Fruit fly (Drosophila melanogaster) whole organism, embryonic: ENCODE data around the gene Mal-B2.

Experiments used
- B-H2 ChIP-seq: fragments of 200-800 bp; sonication (Bioruptor generic); optimal IDR thresholded peaks from 2 replicates; lab custom pipeline; 2018; ENCODE audit warnings: missing biosample characterization, mild to moderate bottlenecking, missing genetic modification characterization
- BtbVII ChIP-seq: fragments of 200-800 bp; sonication (Bioruptor generic); optimal IDR thresholded peaks from 3 replicates; lab custom pipeline; 2017; ENCODE audit warnings: missing biosample characterization, mild to moderate bottlenecking, missing genetic modification characterization
- CG10147 ChIP-seq: fragments of 200-800 bp; sonication (Bioruptor generic); optimal IDR thresholded peaks from 2 replicates; lab custom pipeline; 2019; ENCODE audit warnings: missing biosample characterization, mild to moderate bottlenecking, missing genetic modification characterization, moderate library complexity
- CG10366 ChIP-seq: fragments of 200-800 bp; sonication (Bioruptor generic); IDR thresholded peaks from 2 replicates; pipeline ENCODE4 v1.3.6; 2022; ENCODE audit warnings: missing biosample characterization, missing genetic modification characterization
- CG10565 ChIP-seq: fragments of 200-800 bp; sonication (Bioruptor generic); optimal IDR thresholded peaks from 3 replicates; lab custom pipeline; 2016; ENCODE audit warnings: missing biosample characterization, mild to moderate bottlenecking, missing genetic modification characterization
- CG11247 ChIP-seq: fragments of 200-800 bp; sonication (Bioruptor generic); IDR thresholded peaks from 2 replicates; pipeline ENCODE4 v1.3.6; 2022; ENCODE audit warnings: missing biosample characterization, missing genetic modification characterization
- CG11723 ChIP-seq: fragments of 200-800 bp; sonication (Bioruptor generic); optimal IDR thresholded peaks from 2 replicates; lab custom pipeline; 2017; ENCODE audit warnings: missing biosample characterization, mild to moderate bottlenecking, missing genetic modification characterization
- CG12071 ChIP-seq: fragments of 200-800 bp; sonication (Bioruptor generic); optimal IDR thresholded peaks from 3 replicates; lab custom pipeline; 2018; ENCODE audit warnings: missing biosample characterization, mild to moderate bottlenecking, missing genetic modification characterization
- CG12942 ChIP-seq: fragments of 200-800 bp; sonication (Bioruptor generic); optimal IDR thresholded peaks from 3 replicates; lab custom pipeline; 2016; ENCODE audit warnings: missing biosample characterization, missing genetic modification characterization
- CG17186 ChIP-seq: fragments of 200-800 bp; sonication (Bioruptor generic); optimal IDR thresholded peaks from 3 replicates; lab custom pipeline; 2017; ENCODE audit warnings: missing biosample characterization, missing genetic modification reagents, missing genetic modification characterization
- CG17385 ChIP-seq: fragments of 200-800 bp; sonication (Bioruptor generic); optimal IDR thresholded peaks from 3 replicates; lab custom pipeline; 2018; ENCODE audit warnings: missing biosample characterization, mild to moderate bottlenecking, missing genetic modification characterization
- CG18476 ChIP-seq: fragments of 200-800 bp; sonication (Bioruptor generic); optimal IDR thresholded peaks from 2 replicates; lab custom pipeline; 2016; ENCODE audit warnings: missing biosample characterization, mild to moderate bottlenecking, missing genetic modification characterization
- CG18764 ChIP-seq: fragments of 200-800 bp; sonication (Bioruptor generic); optimal IDR thresholded peaks from 3 replicates; lab custom pipeline; 2016; ENCODE audit warnings: missing biosample characterization, missing genetic modification characterization
- CG3726 ChIP-seq: fragments of 200-800 bp; sonication (Bioruptor generic); IDR thresholded peaks from 3 replicates; pipeline ENCODE4, ENCODE4 v1.3.6; 2022; ENCODE audit warnings: missing biosample characterization, missing genetic modification characterization
- CG6175 ChIP-seq: fragments of 200-800 bp; sonication (Bioruptor generic); IDR thresholded peaks from 3 replicates; pipeline ENCODE4 v1.3.6; 2022; ENCODE audit warnings: missing biosample characterization, missing genetic modification characterization
- CG6654 ChIP-seq: fragments of 200-800 bp; sonication (Bioruptor generic); optimal IDR thresholded peaks from 2 replicates; lab custom pipeline; 2017; ENCODE audit warnings: missing biosample characterization, mild to moderate bottlenecking, missing genetic modification characterization
- CG7357 ChIP-seq: fragments of 200-800 bp; sonication (Bioruptor generic); IDR thresholded peaks from 3 replicates; pipeline ENCODE4 v1.3.6; 2022; ENCODE audit warnings: missing biosample characterization, missing genetic modification characterization
- CG7745 ChIP-seq: fragments of 200-800 bp; sonication (Bioruptor generic); optimal IDR thresholded peaks from 2 replicates; lab custom pipeline; 2018; ENCODE audit warnings: missing biosample characterization, mild to moderate bottlenecking, missing genetic modification characterization, moderate library complexity
- CG7928 ChIP-seq: fragments of 200-800 bp; sonication (Bioruptor generic); optimal IDR thresholded peaks from 2 replicates; lab custom pipeline; 2017; ENCODE audit warnings: missing biosample characterization, mild to moderate bottlenecking, missing genetic modification characterization
- Drgx ChIP-seq: fragments of 200-800 bp; sonication (Bioruptor generic); IDR thresholded peaks from 2 replicates; pipeline ENCODE4 v1.3.6; 2022; ENCODE audit warnings: missing biosample characterization, missing genetic modification characterization
- E2f2 ChIP-seq: fragments of 200-800 bp; sonication (Bioruptor generic); IDR thresholded peaks from 2 replicates; pipeline ENCODE4 v1.3.6; 2022; ENCODE audit warnings: missing biosample characterization, missing genetic modification characterization
- HHEX ChIP-seq: fragments of 200-800 bp; sonication (Bioruptor generic); optimal IDR thresholded peaks from 3 replicates; lab custom pipeline; 2017; ENCODE audit warnings: missing biosample characterization, mild to moderate bottlenecking, missing genetic modification characterization, missing genetic modification reagents
- Hr3 ChIP-seq: fragments of 200-800 bp; sonication (Bioruptor generic); optimal IDR thresholded peaks from 3 replicates; lab custom pipeline; 2016; ENCODE audit warnings: missing biosample characterization, missing genetic modification characterization
- Hr39 ChIP-seq: fragments of >200 bp; optimal IDR thresholded peaks from 2 replicates; lab custom pipeline; 2017
- Hr78 ChIP-seq, 2 experiments: fragments of 200-800 bp in 1 of 2; fragments of >200 bp in 1 of 2; sonication (Bioruptor generic) in 1 of 2; optimal IDR thresholded peaks; 2 replicates each; lab custom pipeline; 2017 to 2019; ENCODE audit warnings: missing biosample characterization in 2 of 2, missing genetic modification characterization in 2 of 2, mild to moderate bottlenecking in 1 of 2, moderate library complexity in 1 of 2
- Mrtf ChIP-seq: fragments of 200-800 bp; sonication (Bioruptor generic); IDR thresholded peaks from 3 replicates; pipeline ENCODE4 v1.3.6; 2022; ENCODE audit warnings: missing biosample characterization, missing genetic modification characterization
- Opbp ChIP-seq: fragments of 200-800 bp; sonication (Bioruptor generic); IDR thresholded peaks from 3 replicates; pipeline ENCODE4 v1.3.6; 2022; ENCODE audit warnings: missing biosample characterization, missing genetic modification characterization; ENCODE audit not compliant: partially characterized antibody
- Optix ChIP-seq: fragments of 200-800 bp; sonication (Bioruptor generic); IDR thresholded peaks from 3 replicates; pipeline ENCODE4 v1.3.6; 2022; ENCODE audit warnings: missing biosample characterization, missing genetic modification characterization
- Tbp ChIP-seq: fragments of >200 bp; optimal IDR thresholded peaks from 2 replicates; lab custom pipeline; 2018; ENCODE audit warnings: missing biosample characterization, missing genetic modification characterization
- Xbp1 ChIP-seq: fragments of 200-800 bp; sonication (Bioruptor generic); optimal IDR thresholded peaks from 3 replicates; lab custom pipeline; 2016; ENCODE audit warnings: missing biosample characterization, mild to moderate bottlenecking, missing genetic modification characterization
- amos ChIP-seq: fragments of 200-800 bp; sonication (Bioruptor generic); IDR thresholded peaks from 2 replicates; pipeline ENCODE4 v1.3.6; 2022; ENCODE audit warnings: missing biosample characterization, missing genetic modification characterization; ENCODE audit not compliant: partially characterized antibody
- bab2 ChIP-seq: fragments of 200-800 bp; sonication (Bioruptor generic); optimal IDR thresholded peaks from 2 replicates; lab custom pipeline; 2016; ENCODE audit warnings: missing biosample characterization, missing genetic modification characterization
- bcd ChIP-seq: fragments of 200-800 bp; sonication (Bioruptor generic); optimal IDR thresholded peaks from 2 replicates; lab custom pipeline; 2017; ENCODE audit warnings: missing biosample characterization, mild to moderate bottlenecking, missing genetic modification characterization
- bigmax ChIP-seq: fragments of 200-800 bp; sonication (Bioruptor generic); optimal IDR thresholded peaks from 2 replicates; lab custom pipeline; 2018; ENCODE audit warnings: missing biosample characterization, mild to moderate bottlenecking, missing genetic modification characterization
- fd102C ChIP-seq: fragments of 200-800 bp; sonication (Bioruptor generic); optimal IDR thresholded peaks from 2 replicates; lab custom pipeline; 2018; ENCODE audit warnings: missing biosample characterization, mild to moderate bottlenecking, missing genetic modification characterization, moderate library complexity
- fu2 ChIP-seq: fragments of 200-800 bp; sonication (Bioruptor generic); optimal IDR thresholded peaks from 2 replicates; lab custom pipeline; 2016; ENCODE audit warnings: missing biosample characterization, missing genetic modification characterization
- lab ChIP-seq: fragments of 200-800 bp; sonication (Bioruptor generic); optimal IDR thresholded peaks from 3 replicates; lab custom pipeline; 2017; ENCODE audit warnings: missing biosample characterization, missing genetic modification characterization, mild to moderate bottlenecking, moderate library complexity, missing genetic modification reagents
- mam ChIP-seq: fragments of 200-800 bp; sonication (Bioruptor generic); optimal IDR thresholded peaks from 3 replicates; lab custom pipeline; 2016; ENCODE audit warnings: missing biosample characterization, missing genetic modification characterization
- mld ChIP-seq: fragments of 200-800 bp; sonication (Bioruptor generic); IDR thresholded peaks from 3 replicates; pipeline ENCODE4 v1.3.6; 2022; ENCODE audit warnings: missing biosample characterization, missing genetic modification characterization; ENCODE audit not compliant: partially characterized antibody
- pros ChIP-seq: fragments of 200-800 bp; sonication (Bioruptor generic); optimal IDR thresholded peaks from 3 replicates; lab custom pipeline; 2019; ENCODE audit warnings: missing biosample characterization, mild to moderate bottlenecking, missing genetic modification characterization, moderate library complexity
- schlank ChIP-seq: fragments of 200-800 bp; sonication (Bioruptor generic); optimal IDR thresholded peaks from 2 replicates; lab custom pipeline; 2018; ENCODE audit warnings: missing biosample characterization, mild to moderate bottlenecking, missing genetic modification characterization
- seq ChIP-seq: fragments of 200-800 bp; sonication (Bioruptor generic); IDR thresholded peaks from 2 replicates; pipeline ENCODE4 v1.3.6; 2022; ENCODE audit warnings: missing biosample characterization, missing genetic modification characterization
- slp2 ChIP-seq: fragments of 200-800 bp; sonication (Bioruptor generic); optimal IDR thresholded peaks from 2 replicates; lab custom pipeline; 2016; ENCODE audit warnings: missing biosample characterization, missing genetic modification characterization
- sna ChIP-seq: fragments of 200-800 bp; sonication (Bioruptor generic); IDR thresholded peaks from 2 replicates; pipeline ENCODE4 v1.3.6; 2022; ENCODE audit warnings: missing biosample characterization, missing genetic modification characterization; ENCODE audit not compliant: partially characterized antibody
- sqz ChIP-seq: fragments of 200-800 bp; sonication (Bioruptor generic); optimal IDR thresholded peaks from 3 replicates; lab custom pipeline; 2018; ENCODE audit warnings: missing biosample characterization, mild to moderate bottlenecking, missing genetic modification characterization
- tio ChIP-seq: fragments of 200-800 bp; sonication (Bioruptor generic); optimal IDR thresholded peaks from 2 replicates; lab custom pipeline; 2017; ENCODE audit warnings: missing biosample characterization, missing genetic modification characterization, inconsistent platforms
- tna ChIP-seq: fragments of 200-800 bp; sonication (Bioruptor generic); IDR thresholded peaks from 2 replicates; pipeline ENCODE4 v1.3.6; 2022; ENCODE audit warnings: missing biosample characterization, missing genetic modification characterization; ENCODE audit not compliant: partially characterized antibody
- vvl ChIP-seq: fragments of 200-800 bp; sonication (Bioruptor generic); IDR thresholded peaks from 2 replicates; pipeline ENCODE4 v1.3.6; 2022; ENCODE audit warnings: missing biosample characterization, missing genetic modification characterization
- zfh1 ChIP-seq: fragments of 200-800 bp; sonication (Bioruptor generic); IDR thresholded peaks from 3 replicates; pipeline ENCODE4 v1.3.6; 2022; ENCODE audit warnings: missing biosample characterization, missing genetic modification characterization

The Mal-B2 gene

dm6 chr2L:11808702-11809583 is 40.8 kb upstream of the Mal-B2 start, which contains the start of gene crol (continued):
- TF ChIP-seq CG10147 (GFP tag; lab: Kevin White, UChicago) (no peak), tna (GFP tag; lab: Robert Waterston, UW) (peak; percentile 55), fd102C (GFP tag; lab: Kevin White, UChicago) (no peak), vvl (GFP tag; lab: Robert Waterston, UW) (peak; percentile 21; the same call in 1 of the 2 replicates), Xbp1 (GFP tag; lab: Kevin White, UChicago) (no peak), CG12071 (no peak), seq (no peak; the same call in 1 of the 2 replicates), CG7357 (GFP tag; lab: Robert Waterston, UW) (no peak), Hr78 (GFP tag; optimal IDR thresholded peaks at IDR 0.05; lab: Kevin White, UChicago) (no peak), slp2 (no peak), B-H2 (GFP tag; lab: Kevin White, UChicago) (no peak), CG17385 (GFP tag; lab: Kevin White, UChicago) (no peak), Opbp (GFP tag; lab: Robert Waterston, UW) (peak; percentile 91), CG18764 (GFP tag; lab: Kevin White, UChicago) (no peak), pros (peak; percentile 89), CG6175 (GFP tag; lab: Robert Waterston, UW) (peak; percentile 91), schlank (tag; lab: Kevin White, UChicago) (no peak), CG6654 (GFP tag; lab: Kevin White, UChicago) (no peak), amos (GFP tag; lab: Robert Waterston, UW) (peak; percentile 90), lab (GFP tag; lab: Kevin White, UChicago) (peak; percentile 7), Hr39 (lab: Kevin White, UChicago) (no peak), tio (GFP tag; lab: Kevin White, UChicago) (no peak), bab2 (GFP tag; lab: Kevin White, UChicago) (no peak), bigmax (no peak), CG17186 (no peak), CG18476 (GFP tag; lab: Kevin White, UChicago) (no peak), Mrtf (no peak), CG3726 (no peak), Drgx (GFP tag; lab: Robert Waterston, UW) (peak; percentile 50), mld (GFP tag; lab: Robert Waterston, UW) (peak; percentile 63; the same call in 2 of the 3 replicates), Hr3 (GFP tag; lab: Kevin White, UChicago) (peak; percentile 36), HHEX (GFP tag; lab: Kevin White, UChicago) (no peak), zfh1 (GFP tag; lab: Robert Waterston, UW) (0 out of 3 replicates have a peak, but pooled peaks have one; percentile 10), CG7928 (no peak), CG11723 (no peak), sqz (GFP tag; lab: Kevin White, UChicago) (peak; percentile 14), mam (GFP tag; lab: Kevin White, UChicago) (peak; percentile 1), BtbVII (GFP tag; lab: Kevin White, UChicago) (no peak), CG12942 (GFP tag; lab: Kevin White, UChicago) (peak; percentile 10), E2f2 (peak; percentile 49; the same call in 1 of the 2 replicates), CG7745 (tag; lab: Kevin White, UChicago) (no peak), Optix (GFP tag; lab: Robert Waterston, UW) (no peak), Tbp (GFP tag; lab: Kevin White, UChicago) (no peak), fu2 (GFP tag; lab: Kevin White, UChicago) (no peak), CG11247 (no peak), CG10366 (GFP tag; lab: Robert Waterston, UW) (0 out of 2 replicates have a peak, but pooled peaks have one; percentile 13), CG10565 (GFP tag; lab: Kevin White, UChicago) (no peak), sna (GFP tag; lab: Robert Waterston, UW) (peak; percentile 80), bcd (peak; percentile 0)
